Fruit fly (Drosophila melanogaster) whole organism, pupa: ENCODE measurements around the gene aly.
A peak's percentile ranks its signal among the peaks of the same experiment; 100 is the strongest.

Experiments used
- CG10348 ChIP-seq: fragments of 200-800 bp; sonication (Bioruptor generic); IDR thresholded peaks from 2 replicates; pipeline ENCODE4 v1.3.6; 2022; ENCODE audit warnings: missing biosample characterization, missing genetic modification characterization
- CG12605 ChIP-seq: fragments of 200-800 bp; sonication (Bioruptor generic); IDR thresholded peaks from 2 replicates; pipeline ENCODE4 v1.3.6; 2022; ENCODE audit warnings: missing biosample characterization, missing genetic modification characterization
- CG13204 ChIP-seq: fragments of 200-800 bp; sonication (Bioruptor generic); optimal IDR thresholded peaks from 2 replicates; lab custom pipeline; 2018; ENCODE audit warnings: missing biosample characterization, mild to moderate bottlenecking, missing genetic modification characterization, moderate library complexity
- CG14655 ChIP-seq: fragments of 200-800 bp; sonication (Bioruptor generic); optimal IDR thresholded peaks from 3 replicates; lab custom pipeline; 2017; ENCODE audit warnings: mild to moderate bottlenecking, missing biosample characterization, missing genetic modification reagents, missing genetic modification characterization
- CG15710 ChIP-seq: fragments of 200-800 bp; sonication (Bioruptor generic); optimal IDR thresholded peaks from 2 replicates; lab custom pipeline; 2018; ENCODE audit warnings: missing biosample characterization, mild to moderate bottlenecking, missing genetic modification characterization, moderate library complexity
- CG17806 ChIP-seq: fragments of 200-800 bp; sonication (Bioruptor generic); optimal IDR thresholded peaks from 2 replicates; lab custom pipeline; 2018; ENCODE audit warnings: missing biosample characterization, mild to moderate bottlenecking, missing genetic modification characterization, moderate library complexity
- CG32121 ChIP-seq: fragments of 200-800 bp; sonication (Bioruptor generic); IDR thresholded peaks from 2 replicates; pipeline ENCODE4 v1.3.6; 2022; ENCODE audit warnings: missing biosample characterization, missing genetic modification characterization
- CG34367 ChIP-seq: fragments of 200-800 bp; sonication (Bioruptor generic); optimal IDR thresholded peaks from 2 replicates; lab custom pipeline; 2018; ENCODE audit warnings: missing biosample characterization, mild to moderate bottlenecking, missing genetic modification characterization
- CG4496 ChIP-seq: fragments of 200-800 bp; sonication (Bioruptor generic); IDR thresholded peaks from 3 replicates; pipeline ENCODE4 v1.3.6; 2022; ENCODE audit warnings: missing biosample characterization, missing genetic modification characterization
- CG8159 ChIP-seq: fragments of 200-800 bp; sonication (Bioruptor generic); optimal IDR thresholded peaks from 3 replicates; lab custom pipeline; 2018; ENCODE audit warnings: missing biosample characterization, mild to moderate bottlenecking, missing genetic modification characterization, moderate library complexity
- CG8301 ChIP-seq: fragments of 200-800 bp; sonication (Bioruptor generic); optimal IDR thresholded peaks from 2 replicates; lab custom pipeline; 2018; ENCODE audit warnings: missing biosample characterization, mild to moderate bottlenecking, missing genetic modification characterization
- CG9948 ChIP-seq: fragments of 200-800 bp; sonication (Bioruptor generic); optimal IDR thresholded peaks from 2 replicates; lab custom pipeline; 2018; ENCODE audit warnings: missing biosample characterization, mild to moderate bottlenecking, missing genetic modification characterization, moderate library complexity
- D1 ChIP-seq: fragments of 200-800 bp; sonication (Bioruptor generic); optimal IDR thresholded peaks from 2 replicates; lab custom pipeline; 2018; ENCODE audit warnings: missing biosample characterization, mild to moderate bottlenecking, missing genetic modification characterization, moderate library complexity
- EcR ChIP-seq: fragments of 200-800 bp; sonication (Bioruptor generic); optimal IDR thresholded peaks from 3 replicates; lab custom pipeline; 2019; ENCODE audit warnings: missing biosample characterization, missing genetic modification characterization, mild to moderate bottlenecking, moderate library complexity, missing genetic modification reagents
- Ets98B ChIP-seq: fragments of 200-800 bp; sonication (Bioruptor generic); IDR thresholded peaks from 2 replicates; pipeline ENCODE4 v1.3.6; 2022; ENCODE audit warnings: missing biosample characterization, missing genetic modification characterization
- Pif1A ChIP-seq: fragments of 200-800 bp; sonication (Bioruptor generic); optimal IDR thresholded peaks from 3 replicates; lab custom pipeline; 2016; ENCODE audit warnings: missing biosample characterization, missing genetic modification characterization
- Pif1B ChIP-seq: fragments of 200-800 bp; sonication (Bioruptor generic); optimal IDR thresholded peaks from 3 replicates; lab custom pipeline; 2016; ENCODE audit warnings: missing biosample characterization, missing genetic modification characterization
- Snoo ChIP-seq: fragments of 200-800 bp; sonication (Bioruptor generic); optimal IDR thresholded peaks from 3 replicates; lab custom pipeline; 2017; ENCODE audit warnings: missing biosample characterization, mild to moderate bottlenecking, missing genetic modification characterization, inconsistent platforms
- fd96Ca ChIP-seq: fragments of 200-800 bp; sonication (Bioruptor generic); IDR thresholded peaks from 3 replicates; pipeline ENCODE4 v1.3.6; 2022; ENCODE audit warnings: missing biosample characterization, missing genetic modification characterization
- gl ChIP-seq: fragments of 200-800 bp; sonication (Bioruptor generic); optimal IDR thresholded peaks from 2 replicates; lab custom pipeline; 2018; ENCODE audit warnings: missing biosample characterization, mild to moderate bottlenecking, missing genetic modification characterization
- rn ChIP-seq: fragments of 200-800 bp; sonication (Bioruptor generic); IDR thresholded peaks from 2 replicates; pipeline ENCODE4 v1.3.6; 2022; ENCODE audit warnings: missing biosample characterization, missing genetic modification characterization

Gene aly

DNA sequence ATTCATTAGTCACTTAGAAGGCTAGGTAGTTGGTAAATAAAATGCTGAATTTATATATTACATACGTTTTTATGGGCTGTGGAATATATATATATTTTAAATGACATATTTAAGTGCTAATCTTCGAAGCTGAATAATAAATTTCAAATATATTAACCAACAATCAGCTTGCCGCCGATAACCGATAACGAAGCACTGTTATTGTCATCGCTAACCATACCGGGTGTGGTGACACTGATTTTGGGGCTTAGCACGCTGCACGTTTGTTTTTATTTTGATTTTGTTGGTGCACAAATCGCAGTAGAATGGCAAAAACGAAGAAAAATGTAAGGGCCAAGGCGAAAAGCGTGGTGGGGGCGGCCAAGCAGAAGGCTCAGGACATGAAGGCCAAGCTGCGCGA is 28.5 kb upstream of the aly start, which contains the start of gene CG16753:
Gene CG16753, plus strand, starts transcription at position 229 of the 400 bp plus-strand sequence.
- TF ChIP-seq CG15710 (tag; lab: Kevin White, UChicago): no peak
- TF ChIP-seq CG14655 (GFP tag; lab: Kevin White, UChicago): no peak
- TF ChIP-seq Pif1B (GFP tag; lab: Kevin White, UChicago): no peak
- no peak for TF ChIP-seq CG9948 (tag; lab: Kevin White, UChicago)
- TF ChIP-seq fd96Ca: no peak
- TF ChIP-seq Snoo (tag; lab: Kevin White, UChicago): no peak

DNA sequence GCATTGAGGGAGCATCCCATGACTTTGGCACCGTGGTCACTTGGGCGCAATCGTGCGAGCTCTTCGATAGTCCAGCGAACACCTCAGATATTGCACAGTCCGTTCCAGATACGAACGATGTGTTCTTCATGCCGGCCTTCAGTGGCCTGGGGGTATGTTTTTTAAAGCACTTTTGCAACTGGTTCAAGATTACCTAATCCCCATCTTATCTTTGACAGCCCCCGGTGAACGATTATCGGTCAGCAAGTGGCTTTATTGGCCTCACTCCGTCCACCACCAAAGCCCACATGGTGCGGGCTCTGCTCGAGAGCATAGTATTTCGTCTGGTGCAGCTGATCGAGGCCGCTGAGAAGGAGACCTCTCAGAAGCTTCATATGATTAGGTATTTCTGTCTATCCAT is 27.8 kb upstream of the aly start:
- TF ChIP-seq CG4496 (GFP tag; lab: Robert Waterston, UW) (no peak), fd96Ca (no peak), Pif1A (GFP tag; lab: Kevin White, UChicago) (no peak), rn (GFP tag; lab: Robert Waterston, UW) (no peak), CG13204 (GFP tag; lab: Kevin White, UChicago) (no peak), CG10348 (GFP tag; lab: Robert Waterston, UW) (no peak), CG15710 (tag; lab: Kevin White, UChicago) (no peak), Pif1B (GFP tag; lab: Kevin White, UChicago) (no peak), CG17806 (tag; lab: Kevin White, UChicago) (no peak)

DNA sequence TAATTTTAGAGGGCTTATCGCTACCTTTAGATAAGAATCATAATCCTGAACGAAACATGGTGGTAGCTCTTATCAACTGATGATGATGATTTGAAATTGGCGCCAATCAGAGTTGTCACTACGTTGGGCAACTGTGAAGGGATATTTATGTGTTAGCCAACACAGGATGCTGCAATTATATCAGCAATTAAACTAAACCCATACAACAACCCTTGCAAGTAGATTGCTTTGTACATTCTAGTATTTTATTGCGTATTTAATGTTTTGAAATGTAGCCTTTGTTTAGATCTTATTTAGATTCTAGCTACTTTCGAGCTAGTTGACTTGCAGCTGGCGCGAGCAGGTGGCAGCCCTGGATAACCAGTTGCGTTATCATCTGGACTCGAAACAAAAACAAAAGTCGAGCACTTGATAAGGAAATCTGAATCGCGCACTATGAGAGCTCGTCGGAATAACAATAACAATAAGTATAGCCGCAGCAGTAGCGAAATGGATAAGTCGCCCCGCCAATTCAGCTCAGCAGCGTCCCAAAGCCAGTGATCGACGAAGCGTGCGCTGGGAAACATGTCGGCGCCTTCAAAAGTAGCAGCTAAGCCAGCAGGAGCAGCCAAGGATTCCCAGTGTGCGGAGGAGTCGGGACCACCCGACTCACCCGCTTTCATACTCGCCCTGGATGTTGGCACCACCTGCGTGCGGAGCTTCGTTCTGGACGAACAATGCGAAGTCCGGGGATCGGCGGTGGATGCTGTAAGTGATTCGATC is 26.0 kb upstream of the aly start, which contains the start of gene CG1271:
Gene CG1271, plus strand, starts transcription at position 405 of the 762 bp plus-strand sequence.
- peak; percentile 73 for TF ChIP-seq CG15710 (tag; lab: Kevin White, UChicago)
- TF ChIP-seq Snoo (tag; lab: Kevin White, UChicago): peak; percentile 31
- 0 out of 3 replicates have a peak, but pooled peaks have one; percentile 5 for TF ChIP-seq fd96Ca
- TF ChIP-seq CG8159 (tag; lab: Kevin White, UChicago): peak; percentile 65
- no peak for TF ChIP-seq rn (GFP tag; lab: Robert Waterston, UW)
- TF ChIP-seq Ets98B: peak; percentile 9; the same call in 1 of the 2 replicates
- peak; percentile 37 for TF ChIP-seq CG9948 (tag; lab: Kevin White, UChicago)
- no peak for TF ChIP-seq D1 (tag; lab: Kevin White, UChicago)
- no peak for TF ChIP-seq CG10348 (GFP tag; lab: Robert Waterston, UW)
- TF ChIP-seq CG13204 (GFP tag; lab: Kevin White, UChicago): no peak
- peak; percentile 22; the same call in 1 of the 2 replicates for TF ChIP-seq CG32121 (GFP tag; lab: Robert Waterston, UW)
- no peak for TF ChIP-seq CG34367
- TF ChIP-seq CG17806 (tag; lab: Kevin White, UChicago): peak; percentile 39
- no peak for TF ChIP-seq Pif1B (GFP tag; lab: Kevin White, UChicago)
- peak; percentile 19 for TF ChIP-seq gl (tag; lab: Kevin White, UChicago)
- no peak for TF ChIP-seq Pif1A (GFP tag; lab: Kevin White, UChicago)
- TF ChIP-seq CG14655 (GFP tag; lab: Kevin White, UChicago): no peak
- TF ChIP-seq EcR: no peak
- no peak; the same call in 1 of the 2 replicates for TF ChIP-seq CG12605 (GFP tag; lab: Robert Waterston, UW)
- peak; percentile 65 for TF ChIP-seq CG4496 (GFP tag; lab: Robert Waterston, UW)
- TF ChIP-seq CG8301 (tag; lab: Kevin White, UChicago): peak; percentile 33

DNA sequence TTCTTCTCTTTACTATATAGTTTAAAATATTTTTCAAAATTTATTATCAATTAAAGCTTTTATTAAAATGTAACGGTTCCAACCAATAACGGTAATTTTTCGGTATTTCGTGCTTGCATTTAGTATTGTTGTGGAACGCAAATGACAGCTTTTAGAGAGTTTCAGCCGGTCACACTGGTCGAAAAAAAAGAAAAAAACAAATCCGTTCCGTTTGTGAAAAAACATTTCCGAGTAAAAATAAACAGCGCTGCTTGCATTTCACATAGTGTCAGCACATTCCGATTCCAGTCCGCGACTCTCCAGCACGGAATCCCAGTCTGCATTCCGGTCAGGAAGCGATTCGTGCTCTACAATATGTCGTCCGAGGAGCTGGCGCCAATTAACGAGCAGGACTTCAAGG is 23.9 kb upstream of the aly start, which contains the start of gene CG32485:
Gene CG32485, plus strand, starts transcription at position 139 of the 400 bp plus-strand sequence.
- no peak for TF ChIP-seq CG17806 (tag; lab: Kevin White, UChicago)
- 0 out of 2 replicates have a peak, but pooled peaks have one; percentile 43 for TF ChIP-seq CG12605 (GFP tag; lab: Robert Waterston, UW)
- 0 out of 3 replicates have a peak, but pooled peaks have one; percentile 11 for TF ChIP-seq fd96Ca
- TF ChIP-seq CG15710 (tag; lab: Kevin White, UChicago): peak; percentile 25
- TF ChIP-seq gl (tag; lab: Kevin White, UChicago): peak; percentile 2
- TF ChIP-seq CG8301 (tag; lab: Kevin White, UChicago): peak; percentile 17
- peak; percentile 42; the same call in 1 of the 2 replicates for TF ChIP-seq CG32121 (GFP tag; lab: Robert Waterston, UW)
- TF ChIP-seq EcR: no peak
- TF ChIP-seq CG4496 (GFP tag; lab: Robert Waterston, UW): peak; percentile 53; the same call in 2 of the 3 replicates
- no peak for TF ChIP-seq CG8159 (tag; lab: Kevin White, UChicago)

DNA sequence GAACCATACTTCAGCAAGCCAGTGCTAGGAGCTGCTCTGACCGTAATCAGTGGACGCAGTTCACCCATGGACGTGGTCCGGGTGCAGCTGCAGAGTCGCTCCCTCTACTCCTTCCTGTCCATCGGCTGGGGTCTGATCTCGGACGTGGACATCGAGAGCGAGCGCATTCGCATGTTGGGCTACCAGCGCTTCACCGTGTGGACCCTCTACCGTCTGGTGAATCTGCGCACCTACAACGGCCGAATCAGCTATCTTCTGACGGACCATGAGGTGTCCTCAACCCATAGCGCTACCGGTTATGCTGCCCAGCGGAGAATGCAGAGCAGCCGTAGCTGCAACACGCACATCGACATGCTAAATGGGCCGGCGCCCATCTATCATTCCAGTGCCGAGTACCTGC is 22.3 kb upstream of the aly start:
- TF ChIP-seq CG9948 (tag; lab: Kevin White, UChicago): no peak
- TF ChIP-seq Ets98B: no peak
- TF ChIP-seq Pif1A (GFP tag; lab: Kevin White, UChicago): no peak
- no peak for TF ChIP-seq CG12605 (GFP tag; lab: Robert Waterston, UW)
- no peak for TF ChIP-seq CG32121 (GFP tag; lab: Robert Waterston, UW)
- TF ChIP-seq CG13204 (GFP tag; lab: Kevin White, UChicago): no peak
- TF ChIP-seq CG17806 (tag; lab: Kevin White, UChicago): no peak
- TF ChIP-seq rn (GFP tag; lab: Robert Waterston, UW): no peak
- TF ChIP-seq gl (tag; lab: Kevin White, UChicago): no peak
- TF ChIP-seq EcR: no peak
- no peak for TF ChIP-seq CG4496 (GFP tag; lab: Robert Waterston, UW)
